Worm (Caenorhabditis elegans) whole organism, late embryonic: Measurements from ENCODE around the gene D2007.2.

Experiments used
- ceh-48 ChIP-seq: sonication (generic microtip); optimal IDR thresholded peaks from 2 replicates; lab custom pipeline; 2016; ENCODE audit warnings: missing genetic modification characterization, inconsistent platforms, missing compliant biosample characterization
- nhr-11 ChIP-seq: fragments of 150-350 bp; optimal IDR thresholded peaks from 2 replicates; lab custom pipeline; 2014; ENCODE audit warnings: missing biosample characterization, missing genetic modification characterization

DNA sequence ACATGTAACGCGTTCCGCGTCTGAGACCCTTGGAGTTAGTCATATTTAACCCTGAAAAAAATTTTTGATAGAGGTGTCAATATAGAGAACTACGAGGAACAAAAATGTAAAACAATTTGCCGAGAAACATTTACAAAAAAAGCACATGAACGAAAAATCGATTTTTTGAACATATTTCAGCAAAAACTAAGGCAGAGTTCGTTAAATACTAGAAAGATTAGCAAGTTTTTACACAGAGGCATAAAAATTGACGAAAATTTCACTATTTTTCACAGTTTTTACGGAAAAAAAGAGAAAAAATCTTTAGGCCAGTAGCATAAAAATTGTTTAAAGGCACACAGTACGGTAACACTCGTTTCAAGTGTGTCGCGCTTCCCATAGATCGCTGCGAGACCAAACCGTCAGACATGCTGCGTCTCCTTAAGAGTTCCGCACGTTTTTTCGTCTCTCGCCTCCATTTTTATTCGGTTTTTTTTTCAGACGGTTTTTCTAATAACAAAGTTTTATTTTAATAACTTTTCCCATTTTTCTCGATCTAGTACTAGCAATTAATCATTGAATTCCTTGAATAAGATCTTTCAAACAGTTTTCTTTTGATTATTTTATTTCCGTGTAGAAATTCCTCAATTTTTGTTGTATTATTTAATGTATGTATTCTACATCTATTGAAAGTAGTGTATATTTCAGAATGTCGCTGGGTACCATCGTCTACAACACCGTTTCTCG is 18.4 kb upstream of the D2007.2 start, which contains the start of the genes rpl-21 and C14B9.10:
- TF ChIP-seq nhr-11 (tag; lab: Kevin White, UChicago) (no peak), ceh-48 (tag; lab: Kevin White, UChicago) (no peak)
